Worm (Caenorhabditis elegans) whole organism, L2 larva: Measurements from ENCODE around the gene irld-30.

Experiments
- R02D3.7 ChIP-seq: fragments of 150-350 bp; optimal IDR thresholded peaks from 2 replicates; lab custom pipeline; 2014; ENCODE audit warnings: missing biosample characterization, missing genetic modification characterization
- aly-2 ChIP-seq: fragments of 150-350 bp; optimal IDR thresholded peaks from 2 replicates; lab custom pipeline; 2014; ENCODE audit warnings: missing biosample characterization, missing genetic modification characterization
- ama-1 ChIP-seq: fragments of 150-350 bp; optimal IDR thresholded peaks from 2 replicates; lab custom pipeline; 2018; ENCODE audit warnings: inconsistent platforms
- nhr-23 ChIP-seq: fragments of 150-350 bp; optimal IDR thresholded peaks from 2 replicates; lab custom pipeline; 2014; ENCODE audit warnings: missing biosample characterization, missing genetic modification reagents, missing genetic modification characterization
- sma-9 ChIP-seq, 2 experiments: fragments of 150-350 bp in 1 of 2; sonication (generic microtip) in 1 of 2; optimal IDR thresholded peaks; 2 replicates each; lab custom pipeline; 2014 to 2016; ENCODE audit warnings: missing genetic modification characterization in 2 of 2, mild to moderate bottlenecking in 1 of 2, missing biosample characterization in 1 of 2, missing compliant biosample characterization in 1 of 2, missing genetic modification reagents in 1 of 2, moderate library complexity in 1 of 2
- unc-62 ChIP-seq: fragments of 150-350 bp; optimal IDR thresholded peaks from 2 replicates; lab custom pipeline; 2014; ENCODE audit warnings: missing biosample characterization, missing genetic modification reagents, missing genetic modification characterization

- TF ChIP-seq ama-1 (no peak), nhr-23 (tag; lab: Kevin White, UChicago) (no peak), sma-9 (GFP tag; optimal IDR thresholded peaks at IDR 0.05; lab: Kevin White, UChicago) (no peak), sma-9 (tag; optimal IDR thresholded peaks at IDR 0.05; lab: Kevin White, UChicago) (no peak), R02D3.7 (no peak), aly-2 (tag; lab: Kevin White, UChicago) (no peak), unc-62 (GFP tag; lab: Kevin White, UChicago) (no peak)
These were observed 5.0 kb downstream of the irld-30 start, which contains the start of gene irld-28 for ce11 chrV:2336151-2336550.
